Worm (Caenorhabditis elegans): ENCODE measurements around the gene F28H7.8.

F28H7.8 gene

DNA sequence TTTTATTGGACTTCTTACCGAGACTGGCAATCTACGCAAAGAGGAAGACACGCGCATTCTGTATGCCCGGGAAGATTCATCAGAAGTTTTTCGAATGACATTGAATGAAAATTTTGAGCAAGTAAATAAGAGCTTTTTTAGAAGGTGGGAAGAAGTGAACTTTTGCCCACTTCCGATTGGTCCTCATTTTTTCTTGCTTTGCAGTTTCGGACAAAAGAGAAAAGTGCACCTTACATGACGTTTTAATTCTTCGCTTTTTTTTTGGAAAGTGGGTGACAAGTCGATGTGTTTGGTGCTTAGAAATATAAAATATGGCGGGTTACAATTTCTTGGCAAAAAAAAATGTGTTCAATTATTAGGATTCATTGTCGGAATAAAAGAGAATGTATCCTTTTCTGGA, 45.6 kb downstream of the F28H7.8 start, which contains the start of gene secs-1:
Gene secs-1 (minus strand): TSS at position 101 of the 400 bp plus-strand sequence.
- TF ChIP-seq repo-1 (tag; optimal IDR thresholded peaks at IDR 0.05): no peak
- no peak for TF ChIP-seq ztf-22 (GFP tag; optimal IDR thresholded peaks at IDR 0.05)
- no peak for TF ChIP-seq F49E8.2 (tag; optimal IDR thresholded peaks at IDR 0.05; ENCODE audit: insufficient read depth)
- TF ChIP-seq hrde-1 (tag; optimal IDR thresholded peaks at IDR 0.05; ENCODE audit: borderline replicate concordance): no peak
- TF ChIP-seq F57A8.1 (GFP tag; optimal IDR thresholded peaks at IDR 0.05): no peak
- TF ChIP-seq mxl-1 (tag; optimal IDR thresholded peaks at IDR 0.05): no peak
- TF ChIP-seq nhr-179 (tag; optimal IDR thresholded peaks at IDR 0.05): no peak
- TF ChIP-seq ama-1 (optimal IDR thresholded peaks at IDR 0.05): no peak
- no peak for TF ChIP-seq ama-1 (GFP tag; optimal IDR thresholded peaks at IDR 0.05)
- no peak for TF ChIP-seq nfya-1 (tag; optimal IDR thresholded peaks at IDR 0.05; ENCODE audit: borderline replicate concordance, insufficient read depth)

DNA sequence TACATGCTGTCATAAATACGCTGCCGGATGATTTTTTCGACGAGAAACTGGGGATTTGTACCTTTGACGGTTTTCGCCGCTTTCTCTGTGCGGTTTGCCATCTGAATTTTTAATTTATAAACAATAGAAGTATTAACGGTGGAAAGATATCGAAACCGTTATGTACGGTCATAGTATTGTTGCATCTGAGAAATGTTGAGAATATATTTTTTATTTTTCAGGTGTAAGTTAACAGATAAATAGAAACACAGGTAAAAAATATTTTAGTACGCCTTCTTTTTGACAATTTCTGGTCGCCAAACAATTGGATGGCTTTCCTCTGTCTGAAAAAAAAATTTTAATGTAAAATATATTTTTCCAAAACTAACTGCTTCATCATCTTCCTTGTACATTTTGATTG, 47.2 kb downstream of the F28H7.8 start, which contains the start of gene prp-38:
Gene prp-38 (minus strand): TSS at position 101 of the 400 bp plus-strand sequence.
- TF ChIP-seq hlh-12 (tag; optimal IDR thresholded peaks at IDR 0.05) (no peak), dox-1 (GFP tag; IDR thresholded peaks at IDR 0.05) (no peak), madf-6 (GFP tag; IDR thresholded peaks at IDR 0.05) (0 out of 2 replicates have a peak, but pooled peaks have one; percentile 32)

DNA sequence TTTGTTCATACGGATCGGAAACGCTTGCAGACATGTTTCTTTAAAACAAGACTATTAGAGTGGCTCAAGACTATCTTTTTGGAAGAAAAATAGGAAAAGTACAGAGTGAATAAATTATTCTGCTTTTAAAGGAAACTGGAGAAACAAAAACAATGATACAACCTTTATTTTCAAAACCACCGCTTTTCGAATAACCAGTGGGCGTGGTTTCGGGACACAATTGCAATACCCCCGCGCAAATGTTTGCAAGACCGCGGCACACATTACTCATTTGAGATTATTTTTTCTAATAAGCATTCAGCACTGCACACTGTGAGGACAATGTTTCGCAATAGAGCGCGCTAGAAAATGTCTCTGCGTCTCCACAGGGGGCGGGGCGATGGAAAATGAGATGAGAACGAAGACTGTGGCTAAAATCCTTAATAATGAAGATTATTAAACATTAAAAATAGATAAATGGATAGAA, 49.1 kb downstream of the F28H7.8 start, which contains the start of gene plrg-1:
Gene plrg-1 (minus strand): TSS at position 51 of the 466 bp plus-strand sequence.
- TF ChIP-seq attf-5 (GFP tag; optimal IDR thresholded peaks at IDR 0.05) (peak; percentile 97), unc-130 (GFP tag; optimal IDR thresholded peaks at IDR 0.05) (peak; percentile 58), madf-8 (GFP tag; conservative IDR thresholded peaks at IDR 0.05) (peak; percentile 48; the same call in 1 of the 2 replicates), ZK185.1 (tag; optimal IDR thresholded peaks at IDR 0.05; ENCODE audit: poor library complexity, severe bottlenecking) (peak; percentile 91), snpc-1.1 (tag; optimal IDR thresholded peaks at IDR 0.05; ENCODE audit: insufficient read depth) (peak; percentile 51), nhr-80 (tag; optimal IDR thresholded peaks at IDR 0.05) (peak; percentile 91), hlh-12 (tag; optimal IDR thresholded peaks at IDR 0.05) (no peak), repo-1 (tag; optimal IDR thresholded peaks at IDR 0.05) (peak; percentile 38), pha-4 (tag; optimal IDR thresholded peaks at IDR 0.05) (no peak), bed-1 (GFP tag; IDR thresholded peaks at IDR 0.05) (no peak), ets-4 (GFP tag; optimal IDR thresholded peaks at IDR 0.05) (peak; percentile 66), gei-17 (GFP tag; optimal IDR thresholded peaks at IDR 0.05) (peak; percentile 51), cebp-2 (GFP tag; IDR thresholded peaks at IDR 0.05) (0 out of 2 replicates have a peak, but pooled peaks have one; percentile 74), lin-35 (GFP tag; optimal IDR thresholded peaks at IDR 0.05) (peak in 1 of 3 experiments; percentile 76), ztf-3 (GFP tag; optimal IDR thresholded peaks at IDR 0.05) (no peak), let-607 (tag; optimal IDR thresholded peaks at IDR 0.05) (peak; percentile 34 to 70), mel-28 (tag; optimal IDR thresholded peaks at IDR 0.05; ENCODE audit: borderline replicate concordance) (peak; percentile 32), unc-62 (GFP tag; optimal IDR thresholded peaks at IDR 0.05) (no peak), madf-10 (tag; optimal IDR thresholded peaks at IDR 0.05) (peak; percentile 52), zim-3 (tag; optimal IDR thresholded peaks at IDR 0.05) (no peak), Y79H2A.3 (GFP tag; conservative IDR thresholded peaks at IDR 0.05) (0 out of 2 replicates have a peak, but pooled peaks have one; percentile 74), F23B12.7 (tag; optimal IDR thresholded peaks at IDR 0.05; ENCODE audit: insufficient read depth) (peak; percentile 84), efl-1 (GFP tag; optimal IDR thresholded peaks at IDR 0.05) (peak; percentile 59), die-1 (tag; optimal IDR thresholded peaks at IDR 0.05) (peak; percentile 43), K12H6.12 (tag; optimal IDR thresholded peaks at IDR 0.05) (peak; percentile 45), attf-6 (GFP tag; IDR thresholded peaks at IDR 0.05) (peak; percentile 68; the same call in 1 of the 2 replicates), F57C9.4 (tag; optimal IDR thresholded peaks at IDR 0.05) (no peak), egl-44 (GFP tag; IDR thresholded peaks at IDR 0.05) (peak; percentile 95), ztf-18 (tag; optimal IDR thresholded peaks at IDR 0.05) (peak; percentile 73), nfya-1 (tag; optimal IDR thresholded peaks at IDR 0.05; ENCODE audit: borderline replicate concordance, insufficient read depth) (no peak), F22D6.2 (tag; optimal IDR thresholded peaks at IDR 0.05) (peak; percentile 39), attf-3 (GFP tag; conservative IDR thresholded peaks at IDR 0.05) (peak; percentile 75), Y67H2A.10 (GFP tag; conservative IDR thresholded peaks at IDR 0.05) (peak; percentile 31; the same call in 1 of the 2 replicates), ztf-22 (GFP tag; optimal IDR thresholded peaks at IDR 0.05) (no peak)
